Worm (Caenorhabditis elegans): ENCODE data around the gene attf-3.

- TF ChIP-seq nhr-237 (tag; optimal IDR thresholded peaks at IDR 0.05) (no peak), egl-27 (tag; optimal IDR thresholded peaks at IDR 0.05) (no peak), nhr-11 (tag; optimal IDR thresholded peaks at IDR 0.05) (no peak), blmp-1 (tag; optimal IDR thresholded peaks at IDR 0.05; ENCODE audit: insufficient read depth) (no peak), dmd-4 (tag; optimal IDR thresholded peaks at IDR 0.05) (no peak), R02D3.7 (tag; optimal IDR thresholded peaks at IDR 0.05) (no peak), unc-39 (tag; optimal IDR thresholded peaks at IDR 0.05) (no peak), nhr-21 (tag; optimal IDR thresholded peaks at IDR 0.05) (no peak), ama-1 (optimal IDR thresholded peaks at IDR 0.05) (no peak), ZK546.5 (tag; optimal IDR thresholded peaks at IDR 0.05) (no peak), aly-2 (tag; optimal IDR thresholded peaks at IDR 0.05) (no peak)
Observed at ce11 chrIII:124478-124877, 38.3 kb upstream of the attf-3 start, which contains the start of gene pals-23.

All from whole organism, L2 larva.